Worm (Caenorhabditis elegans) whole organism, L1 larva: ENCODE data around the gene zhp-4.

Source experiments
- aly-2 ChIP-seq: fragments of 150-350 bp; optimal IDR thresholded peaks from 2 replicates; lab custom pipeline; 2014; ENCODE audit warnings: missing biosample characterization, missing genetic modification characterization
- mdl-1 ChIP-seq, 2 experiments: fragments of 150-350 bp; optimal IDR thresholded peaks; 2 replicates each; lab custom pipeline; 2014 to 2017; ENCODE audit warnings: missing biosample characterization in 2 of 2, missing genetic modification characterization in 2 of 2, inconsistent platforms in 1 of 2
- nhr-237 ChIP-seq: fragments of 150-350 bp; optimal IDR thresholded peaks from 2 replicates; lab custom pipeline; 2014; ENCODE audit warnings: missing biosample characterization, missing genetic modification characterization
- nhr-47 ChIP-seq: sonication (generic microtip); optimal IDR thresholded peaks from 2 replicates; lab custom pipeline; 2016; ENCODE audit warnings: mild to moderate bottlenecking, missing genetic modification characterization, moderate library complexity, missing compliant biosample characterization

ce11 chrV:19149057-19149456 is 47.5 kb upstream of the zhp-4 start, which contains the start of gene Y39B6A.7:
- TF ChIP-seq aly-2 (tag; lab: Kevin White, UChicago) (no peak), nhr-47 (tag; lab: Kevin White, UChicago) (no peak), mdl-1 (tag; optimal IDR thresholded peaks at IDR 0.05; lab: Kevin White, UChicago) (no peak), nhr-237 (tag; lab: Kevin White, UChicago) (no peak)
